Worm (Caenorhabditis elegans) whole organism, late embryonic: ENCODE measurements around the gene str-208.

Experiments used
- C08G9.2 ChIP-seq: sonication (generic microtip); optimal IDR thresholded peaks from 2 replicates; lab custom pipeline; 2016; ENCODE audit warnings: mild to moderate bottlenecking, missing genetic modification characterization, moderate library complexity, missing compliant biosample characterization
- C38D4.7 ChIP-seq: fragments of 200-800 bp; sonication (Bioruptor generic); optimal IDR thresholded peaks from 2 replicates; lab custom pipeline; 2018; ENCODE audit warnings: mild to moderate bottlenecking, missing genetic modification characterization, moderate library complexity, missing compliant biosample characterization
- F13H6.1 ChIP-seq: sonication (generic microtip); optimal IDR thresholded peaks from 2 replicates; lab custom pipeline; 2016; ENCODE audit warnings: missing genetic modification characterization, missing compliant biosample characterization
- K02D7.2 ChIP-seq: sonication (generic microtip); optimal IDR thresholded peaks from 2 replicates; lab custom pipeline; 2017; ENCODE audit warnings: mild to moderate bottlenecking, missing genetic modification characterization, missing compliant biosample characterization
- K09A11.1 ChIP-seq: sonication (generic microtip); optimal IDR thresholded peaks from 2 replicates; lab custom pipeline; 2017; ENCODE audit warnings: antibody characterized with exemption, mild to moderate bottlenecking, missing genetic modification characterization, missing compliant biosample characterization; ENCODE audit not compliant: insufficient read depth
- Y22D7AL.16 ChIP-seq: sonication (generic microtip); optimal IDR thresholded peaks from 2 replicates; lab custom pipeline; 2016; ENCODE audit warnings: missing genetic modification characterization, missing compliant biosample characterization
- ama-1 ChIP-seq: fragments of 150-350 bp; optimal IDR thresholded peaks from 2 replicates; lab custom pipeline; 2014
- ceh-14 ChIP-seq: sonication (generic microtip); optimal IDR thresholded peaks from 2 replicates; lab custom pipeline; 2016; ENCODE audit warnings: missing genotype, missing genetic modification characterization, missing compliant biosample characterization
- ceh-18 ChIP-seq: sonication (generic microtip); optimal IDR thresholded peaks from 2 replicates; lab custom pipeline; 2016; ENCODE audit warnings: missing genetic modification characterization, missing compliant biosample characterization
- ceh-19 ChIP-seq: fragments of 200-800 bp; sonication (Bioruptor generic); optimal IDR thresholded peaks from 2 replicates; lab custom pipeline; 2018; ENCODE audit warnings: mild to moderate bottlenecking, missing genetic modification characterization, missing compliant biosample characterization
- ceh-2 ChIP-seq: sonication (generic microtip); optimal IDR thresholded peaks from 2 replicates; lab custom pipeline; 2016; ENCODE audit warnings: missing genotype, missing genetic modification characterization, missing compliant biosample characterization
- ceh-24 ChIP-seq: sonication (generic microtip); optimal IDR thresholded peaks from 2 replicates; lab custom pipeline; 2016; ENCODE audit warnings: mild to moderate bottlenecking, missing genetic modification characterization, missing compliant biosample characterization
- ceh-30 ChIP-seq: fragments of 150-350 bp; optimal IDR thresholded peaks from 2 replicates; lab custom pipeline; 2014; ENCODE audit warnings: missing biosample characterization, missing genetic modification characterization
- ceh-34 ChIP-seq: sonication (generic microtip); optimal IDR thresholded peaks from 2 replicates; lab custom pipeline; 2016; ENCODE audit warnings: mild to moderate bottlenecking, missing genetic modification characterization, missing compliant biosample characterization
- ceh-6 ChIP-seq: fragments of 200-800 bp; sonication (Bioruptor generic); optimal IDR thresholded peaks from 2 replicates; lab custom pipeline; 2018; ENCODE audit warnings: mild to moderate bottlenecking, missing genetic modification characterization, missing compliant biosample characterization
- che-1 ChIP-seq: sonication (generic microtip); optimal IDR thresholded peaks from 2 replicates; lab custom pipeline; 2016; ENCODE audit warnings: mild to moderate bottlenecking, missing genetic modification characterization, missing compliant biosample characterization
- dmd-4 ChIP-seq: sonication (generic microtip); optimal IDR thresholded peaks from 2 replicates; lab custom pipeline; 2016; ENCODE audit warnings: borderline replicate concordance, missing genetic modification characterization, missing compliant biosample characterization
- ets-4 ChIP-seq: sonication (generic microtip); optimal IDR thresholded peaks from 2 replicates; lab custom pipeline; 2016; ENCODE audit warnings: missing genetic modification characterization, missing compliant biosample characterization
- eyg-1 ChIP-seq: sonication (generic microtip); optimal IDR thresholded peaks from 2 replicates; lab custom pipeline; 2016; ENCODE audit warnings: missing genotype, missing genetic modification characterization, missing compliant biosample characterization
- fkh-10 ChIP-seq: fragments of 150-350 bp; optimal IDR thresholded peaks from 2 replicates; lab custom pipeline; 2014; ENCODE audit warnings: missing biosample characterization, missing genetic modification reagents, missing genetic modification characterization
- hlh-13 ChIP-seq: fragments of 200-800 bp; sonication (Bioruptor generic); optimal IDR thresholded peaks from 2 replicates; lab custom pipeline; 2018; ENCODE audit warnings: mild to moderate bottlenecking, missing genetic modification characterization, missing compliant biosample characterization
- hlh-15 ChIP-seq: sonication (generic microtip); optimal IDR thresholded peaks from 2 replicates; lab custom pipeline; 2016; ENCODE audit warnings: missing genetic modification characterization, missing compliant biosample characterization
- hlh-6 ChIP-seq: sonication (generic microtip); optimal IDR thresholded peaks from 2 replicates; lab custom pipeline; 2016; ENCODE audit warnings: missing genotype, missing genetic modification characterization, missing compliant biosample characterization
- hlh-8 ChIP-seq: sonication (generic microtip); optimal IDR thresholded peaks from 2 replicates; lab custom pipeline; 2016; ENCODE audit warnings: missing genotype, missing genetic modification characterization, missing compliant biosample characterization
- lin-11 ChIP-seq: fragments of 200-800 bp; sonication (Bioruptor generic); optimal IDR thresholded peaks from 2 replicates; lab custom pipeline; 2018; ENCODE audit warnings: mild to moderate bottlenecking, missing genetic modification characterization, missing compliant biosample characterization
- madf-2 ChIP-seq: sonication (generic microtip); optimal IDR thresholded peaks from 2 replicates; lab custom pipeline; 2017; ENCODE audit warnings: missing genetic modification characterization, missing compliant biosample characterization
- nfya-1 ChIP-seq: sonication (generic microtip); optimal IDR thresholded peaks from 2 replicates; lab custom pipeline; 2017; ENCODE audit warnings: missing genetic modification characterization, mild to moderate bottlenecking, missing compliant biosample characterization, antibody characterized with exemption, moderate library complexity
- nhr-11 ChIP-seq: fragments of 150-350 bp; optimal IDR thresholded peaks from 2 replicates; lab custom pipeline; 2014; ENCODE audit warnings: missing biosample characterization, missing genetic modification characterization
- pag-3 ChIP-seq: sonication (generic microtip); optimal IDR thresholded peaks from 2 replicates; lab custom pipeline; 2016; ENCODE audit warnings: missing compliant biosample characterization, missing genetic modification characterization, borderline replicate concordance
- pax-1 ChIP-seq: fragments of 150-350 bp; optimal IDR thresholded peaks from 2 replicates; lab custom pipeline; 2014; ENCODE audit warnings: missing biosample characterization, missing genetic modification characterization
- pha-2 ChIP-seq: sonication (generic microtip); optimal IDR thresholded peaks from 2 replicates; lab custom pipeline; 2017; ENCODE audit warnings: mild to moderate bottlenecking, missing genetic modification characterization, missing compliant biosample characterization
- ref-2 ChIP-seq: sonication (generic microtip); optimal IDR thresholded peaks from 2 replicates; lab custom pipeline; 2016; ENCODE audit warnings: missing genetic modification characterization, missing compliant biosample characterization
- rnt-1 ChIP-seq: sonication (generic microtip); optimal IDR thresholded peaks from 2 replicates; lab custom pipeline; 2016; ENCODE audit warnings: missing genetic modification characterization, missing compliant biosample characterization
- sdc-2 ChIP-seq: sonication (generic microtip); optimal IDR thresholded peaks from 2 replicates; lab custom pipeline; 2016; ENCODE audit warnings: missing genotype, missing genetic modification characterization, missing compliant biosample characterization
- sox-4 ChIP-seq: sonication (generic microtip); optimal IDR thresholded peaks from 2 replicates; lab custom pipeline; 2017; ENCODE audit warnings: mild to moderate bottlenecking, missing genetic modification characterization, inconsistent platforms, missing compliant biosample characterization
- syd-9 ChIP-seq: sonication (generic microtip); optimal IDR thresholded peaks from 2 replicates; lab custom pipeline; 2016; ENCODE audit warnings: mild to moderate bottlenecking, missing genetic modification characterization, moderate library complexity, missing compliant biosample characterization
- tbx-2 ChIP-seq: sonication (generic microtip); optimal IDR thresholded peaks from 2 replicates; lab custom pipeline; 2016; ENCODE audit warnings: missing genetic modification characterization, missing compliant biosample characterization
- unc-42 ChIP-seq: sonication (generic microtip); optimal IDR thresholded peaks from 2 replicates; lab custom pipeline; 2016; ENCODE audit warnings: missing genotype, missing genetic modification characterization, missing compliant biosample characterization
- unc-55 ChIP-seq: sonication (generic microtip); optimal IDR thresholded peaks from 2 replicates; lab custom pipeline; 2017; ENCODE audit warnings: missing biosample characterization, missing genetic modification reagents, missing genetic modification characterization
- zip-5 ChIP-seq: sonication (generic microtip); optimal IDR thresholded peaks from 2 replicates; lab custom pipeline; 2016; ENCODE audit warnings: missing genetic modification characterization, missing compliant biosample characterization
- ztf-16 ChIP-seq: sonication (generic microtip); optimal IDR thresholded peaks from 2 replicates; lab custom pipeline; 2017; ENCODE audit warnings: missing genetic modification characterization, missing compliant biosample characterization

The str-208 gene

DNA sequence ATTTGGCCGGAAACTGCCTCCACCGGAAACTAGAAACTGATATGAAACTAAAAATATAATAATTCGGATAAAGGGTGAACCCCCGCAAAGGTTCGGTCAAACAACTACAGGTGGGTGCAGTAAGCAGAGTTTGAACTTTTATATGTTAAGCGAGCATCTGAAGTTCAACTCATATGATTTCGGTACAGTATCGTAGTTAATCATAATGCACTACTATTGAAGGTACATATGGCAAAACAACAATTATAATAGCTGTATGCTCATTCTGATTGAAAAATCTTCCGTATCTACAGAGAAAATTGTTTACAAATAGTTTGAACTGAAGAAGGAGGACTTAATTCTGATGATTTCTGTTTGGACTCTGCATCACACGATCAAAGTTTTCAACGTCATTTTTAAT, 23.4 kb upstream of the str-208 start:
- TF ChIP-seq nfya-1 (tag; lab: Kevin White, UChicago) (no peak), ceh-19 (no peak), ceh-30 (no peak), C38D4.7 (no peak), Y22D7AL.16 (no peak), pag-3 (tag; lab: Kevin White, UChicago) (no peak), unc-42 (tag; lab: Kevin White, UChicago) (no peak), K02D7.2 (no peak), C08G9.2 (tag; lab: Kevin White, UChicago) (no peak), hlh-13 (no peak), zip-5 (tag; lab: Kevin White, UChicago) (no peak), pax-1 (tag; lab: Kevin White, UChicago) (no peak), ceh-14 (tag; lab: Kevin White, UChicago) (no peak), unc-55 (GFP tag; lab: Kevin White, UChicago) (no peak), rnt-1 (tag; lab: Kevin White, UChicago) (no peak), ceh-24 (tag; lab: Kevin White, UChicago) (no peak), ceh-2 (no peak), sox-4 (tag; lab: Kevin White, UChicago) (no peak), eyg-1 (tag; lab: Kevin White, UChicago) (no peak)

DNA sequence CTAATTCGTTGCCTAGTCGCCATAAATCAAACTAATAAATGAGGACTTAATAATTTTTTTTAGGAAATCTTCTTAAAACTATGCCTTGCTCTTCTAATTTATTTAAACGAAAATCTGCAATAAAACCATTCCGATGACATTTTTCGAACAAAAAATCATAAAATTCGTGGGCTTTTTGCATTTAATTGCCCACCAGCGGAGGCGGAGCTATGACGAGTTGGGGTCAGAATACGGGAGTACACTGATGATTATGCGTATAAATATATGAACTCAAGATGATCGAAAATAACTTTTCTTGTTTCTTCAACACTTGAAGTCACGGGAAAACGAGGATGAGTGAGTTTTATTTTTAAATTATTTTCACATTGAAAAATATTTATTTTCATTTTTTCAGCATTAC, 22.2 kb upstream of the str-208 start, which contains the start of gene catp-2:
Gene catp-2, plus strand, starts transcription at position 301 of the 400 bp plus-strand sequence.
- TF ChIP-seq hlh-15 (no peak), ets-4 (tag; lab: Kevin White, UChicago) (no peak), sdc-2 (tag; lab: Kevin White, UChicago) (no peak), madf-2 (tag; lab: Kevin White, UChicago) (no peak), tbx-2 (tag; lab: Kevin White, UChicago) (no peak), lin-11 (tag; lab: Kevin White, UChicago) (no peak), hlh-6 (tag; lab: Kevin White, UChicago) (no peak), ztf-16 (tag; lab: Kevin White, UChicago) (no peak), zip-5 (tag; lab: Kevin White, UChicago) (no peak), pha-2 (tag; lab: Kevin White, UChicago) (no peak), ceh-24 (tag; lab: Kevin White, UChicago) (no peak), ama-1 (lab: Kevin White, UChicago) (no peak), hlh-8 (tag; lab: Kevin White, UChicago) (no peak), pax-1 (tag; lab: Kevin White, UChicago) (no peak)

DNA sequence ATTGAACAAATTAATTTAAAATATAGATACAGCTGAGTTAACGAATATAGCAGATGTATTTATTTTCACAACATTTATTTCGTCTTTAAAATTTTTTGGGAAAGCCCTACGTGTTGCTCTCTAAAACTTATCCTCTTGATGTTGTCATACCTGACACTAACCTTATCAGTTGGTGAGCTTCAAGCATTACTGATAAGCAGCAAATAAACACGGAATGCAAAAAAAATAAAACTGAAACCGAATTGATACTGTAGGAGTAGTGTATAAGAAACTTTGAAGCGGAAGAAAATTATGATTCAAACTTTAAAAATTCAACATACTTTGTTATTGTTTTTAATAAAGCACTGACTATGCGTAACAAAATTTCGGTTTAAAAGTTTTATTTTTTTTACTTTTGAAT, 21.5 kb upstream of the str-208 start:
- no peak for TF ChIP-seq K09A11.1
- no peak for TF ChIP-seq lin-11 (tag; lab: Kevin White, UChicago)
- no peak for TF ChIP-seq hlh-6 (tag; lab: Kevin White, UChicago)
- no peak for TF ChIP-seq che-1 (tag; lab: Kevin White, UChicago)
- no peak for TF ChIP-seq ref-2 (tag; lab: Kevin White, UChicago)
- no peak for TF ChIP-seq F13H6.1
- TF ChIP-seq ceh-2, result no peak
- no peak for TF ChIP-seq dmd-4 (tag; lab: Kevin White, UChicago)
- no peak for TF ChIP-seq fkh-10 (GFP tag; lab: Kevin White, UChicago)
- TF ChIP-seq sox-4 (tag; lab: Kevin White, UChicago), result no peak
- no peak for TF ChIP-seq syd-9 (tag; lab: Kevin White, UChicago)
- no peak for TF ChIP-seq ceh-18 (tag; lab: Kevin White, UChicago)

- TF ChIP-seq zip-5 (tag; lab: Kevin White, UChicago) (no peak), ceh-34 (no peak), ceh-6 (GFP tag; lab: Kevin White, UChicago) (no peak), ets-4 (tag; lab: Kevin White, UChicago) (no peak), nhr-11 (tag; lab: Kevin White, UChicago) (no peak), ceh-19 (no peak)
These were observed 19.3 kb upstream of the str-208 start for ce11 chrV:4937337-4937736.
